Worm (Caenorhabditis elegans): Measurements from ENCODE around the gene pap-2.
A peak's percentile ranks its signal among the peaks of the same experiment; 100 is the strongest.

Gene pap-2

ce11 chrII:9624110-9624695, 15.0 kb upstream of the pap-2 start, which contains the start of the genes dnj-20 and ZK1307.8 (continued):
- TF ChIP-seq zag-1 (tag; optimal IDR thresholded peaks at IDR 0.05) = no peak
- peak; percentile 9 for TF ChIP-seq pha-4 (tag; optimal IDR thresholded peaks at IDR 0.05)
- no peak for TF ChIP-seq nhr-237 (tag; optimal IDR thresholded peaks at IDR 0.05)
- no peak for TF ChIP-seq eor-1 (tag; optimal IDR thresholded peaks at IDR 0.05)
- TF ChIP-seq R02D3.7 (tag; optimal IDR thresholded peaks at IDR 0.05) = no peak

ce11 chrII:9621913-9622348, 12.7 kb upstream of the pap-2 start:
- no peak for TF ChIP-seq unc-62 (GFP tag; optimal IDR thresholded peaks at IDR 0.05)
- TF ChIP-seq pha-4 (tag; optimal IDR thresholded peaks at IDR 0.05) = peak; percentile 91
- TF ChIP-seq nhr-28 (tag; optimal IDR thresholded peaks at IDR 0.05) = no peak
- no peak for TF ChIP-seq nhr-25 (tag; optimal IDR thresholded peaks at IDR 0.05)
- TF ChIP-seq egl-27 (tag; optimal IDR thresholded peaks at IDR 0.05) = no peak
- TF ChIP-seq nhr-23 (tag; optimal IDR thresholded peaks at IDR 0.05) = peak; percentile 8

- TF ChIP-seq nhr-76 (tag; optimal IDR thresholded peaks at IDR 0.05) = no peak
- peak; percentile 60 for TF ChIP-seq pha-4 (tag; optimal IDR thresholded peaks at IDR 0.05)
- TF ChIP-seq nhr-25 (tag; optimal IDR thresholded peaks at IDR 0.05) = no peak
- peak; percentile 32 for TF ChIP-seq nfya-1 (tag; optimal IDR thresholded peaks at IDR 0.05; ENCODE audit: insufficient read depth)
- peak; percentile 52 for TF ChIP-seq lin-39 (tag; optimal IDR thresholded peaks at IDR 0.05)
- TF ChIP-seq ztf-4 (tag; optimal IDR thresholded peaks at IDR 0.05) = no peak
- TF ChIP-seq ztf-11 (tag; optimal IDR thresholded peaks at IDR 0.05) = no peak
- no peak for TF ChIP-seq aly-2 (tag; optimal IDR thresholded peaks at IDR 0.05)
- TF ChIP-seq nhr-28 (tag; optimal IDR thresholded peaks at IDR 0.05) = no peak
- no peak for TF ChIP-seq R02D3.7 (tag; optimal IDR thresholded peaks at IDR 0.05)
- peak; percentile 31 for TF ChIP-seq ama-1 (optimal IDR thresholded peaks at IDR 0.05)
- TF ChIP-seq unc-62 (GFP tag; optimal IDR thresholded peaks at IDR 0.05) = peak; percentile 25
- no peak for TF ChIP-seq sea-2 (GFP tag; optimal IDR thresholded peaks at IDR 0.05)
- TF ChIP-seq hmg-11 (tag; optimal IDR thresholded peaks at IDR 0.05) = peak; percentile 6
Observed at ce11 chrII:9621121-9621520, 11.9 kb upstream of the pap-2 start.

- TF ChIP-seq ceh-16 (tag; optimal IDR thresholded peaks at IDR 0.05) (no peak), elt-1 (tag; optimal IDR thresholded peaks at IDR 0.05) (peak; percentile 24), nhr-12 (tag; optimal IDR thresholded peaks at IDR 0.05) (no peak), skn-1 (tag; optimal IDR thresholded peaks at IDR 0.05) (no peak), nhr-43 (tag; optimal IDR thresholded peaks at IDR 0.05; ENCODE audit: poor library complexity, severe bottlenecking) (peak; percentile 46), mml-1 (tag; optimal IDR thresholded peaks at IDR 0.05) (no peak), ceh-9 (tag; optimal IDR thresholded peaks at IDR 0.05) (no peak), unc-62 (GFP tag; optimal IDR thresholded peaks at IDR 0.05) (no peak), fkh-2 (tag; optimal IDR thresholded peaks at IDR 0.05) (no peak), ceh-28 (tag; optimal IDR thresholded peaks at IDR 0.05) (no peak), lsy-12 (tag; optimal IDR thresholded peaks at IDR 0.05) (no peak), jun-1 (tag; optimal IDR thresholded peaks at IDR 0.05) (no peak), nhr-237 (tag; optimal IDR thresholded peaks at IDR 0.05) (no peak), ztf-4 (tag; optimal IDR thresholded peaks at IDR 0.05) (no peak), lin-39 (tag; optimal IDR thresholded peaks at IDR 0.05) (no peak), mdl-1 (tag; optimal IDR thresholded peaks at IDR 0.05) (no peak), nhr-23 (tag; optimal IDR thresholded peaks at IDR 0.05) (peak; percentile 10), daf-12 (tag; optimal IDR thresholded peaks at IDR 0.05) (no peak), hmg-11 (tag; optimal IDR thresholded peaks at IDR 0.05) (no peak), elt-2 (tag; optimal IDR thresholded peaks at IDR 0.05) (no peak), nhr-25 (tag; optimal IDR thresholded peaks at IDR 0.05) (peak; percentile 59), unc-39 (tag; optimal IDR thresholded peaks at IDR 0.05) (no peak), nhr-11 (tag; optimal IDR thresholded peaks at IDR 0.05) (no peak), nhr-28 (tag; optimal IDR thresholded peaks at IDR 0.05) (no peak), egl-5 (tag; optimal IDR thresholded peaks at IDR 0.05) (no peak)
Observed at ce11 chrII:9620616-9621015, 11.4 kb upstream of the pap-2 start.

Measured in whole organism, L3 larva.